Fruit fly (Drosophila melanogaster) whole organism, wandering third instar larva: ENCODE results near the gene Rad60.

Source experiments
- dl ChIP-seq, 2 experiments: fragments of 175-275, 200-275 bp in 1 of 2; fragments of 200-275 bp in 1 of 2; sonication (Bioruptor generic); optimal IDR thresholded peaks; lab custom pipeline; 2018; ENCODE audit warnings: mild to moderate bottlenecking in 2 of 2, missing biosample characterization in 2 of 2, missing genetic modification characterization in 2 of 2, moderate library complexity in 2 of 2; ENCODE audit not compliant: partially characterized antibody in 2 of 2, insufficient read depth in 1 of 2
- dmrt93B ChIP-seq: fragments of 200-800 bp; sonication (Bioruptor generic); optimal IDR thresholded peaks from 2 replicates; lab custom pipeline; 2018; ENCODE audit warnings: missing biosample characterization, mild to moderate bottlenecking, missing genetic modification characterization
- fru ChIP-seq: fragments of 200-800 bp; sonication (Bioruptor generic); optimal IDR thresholded peaks from 3 replicates; lab custom pipeline; 2016; ENCODE audit warnings: missing biosample characterization, mild to moderate bottlenecking, missing genetic modification characterization
- h ChIP-seq: fragments of 200-800 bp; sonication (Bioruptor generic); optimal IDR thresholded peaks from 3 replicates; lab custom pipeline; 2016; ENCODE audit warnings: missing biosample characterization, mild to moderate bottlenecking, missing genetic modification characterization
- sage ChIP-seq: fragments of 200-800 bp; sonication (Bioruptor generic); optimal IDR thresholded peaks from 2 replicates; lab custom pipeline; 2016; ENCODE audit warnings: missing biosample characterization, mild to moderate bottlenecking, missing genetic modification characterization

dm6 chr3R:23279834-23280233, 28.6 kb upstream of the Rad60 start:
- TF ChIP-seq sage (GFP tag; lab: Kevin White, UChicago) (no peak), fru (GFP tag; lab: Kevin White, UChicago) (no peak), h (GFP tag; lab: Kevin White, UChicago) (no peak), dl (GFP tag; optimal IDR thresholded peaks at IDR 0.05; lab: Kevin White, UChicago; ENCODE audit: insufficient read depth in 1 of 2, partially characterized antibody in 2 of 2) (no peak), dmrt93B (GFP tag; lab: Kevin White, UChicago) (no peak)
